Fruit fly (Drosophila melanogaster) whole organism, wandering third instar larva: Measurements from ENCODE around the gene dec.

Experiments
- Dfd ChIP-seq: fragments of >200 bp; optimal IDR thresholded peaks from 2 replicates; lab custom pipeline; 2017; ENCODE audit warnings: missing biosample characterization, missing genetic modification characterization
- Dif ChIP-seq: fragments of 200-275, 200-300 bp; sonication (Bioruptor generic); optimal IDR thresholded peaks from 2 replicates; lab custom pipeline; 2018; ENCODE audit warnings: missing biosample characterization, missing genetic modification characterization; ENCODE audit not compliant: partially characterized antibody
- Hr78 ChIP-seq: fragments of >200 bp; optimal IDR thresholded peaks from 2 replicates; lab custom pipeline; 2017; ENCODE audit warnings: missing biosample characterization, missing genetic modification characterization
- Jra ChIP-seq: sonication (Bioruptor generic); optimal IDR thresholded peaks from 2 replicates; lab custom pipeline; 2016; ENCODE audit warnings: missing biosample characterization, missing genetic modification characterization
- Mio ChIP-seq: sonication (Bioruptor generic); optimal IDR thresholded peaks from 2 replicates; lab custom pipeline; 2016; ENCODE audit warnings: missing biosample characterization, missing genetic modification characterization
- h ChIP-seq: fragments of 200-800 bp; sonication (Bioruptor generic); optimal IDR thresholded peaks from 3 replicates; lab custom pipeline; 2016; ENCODE audit warnings: missing biosample characterization, mild to moderate bottlenecking, missing genetic modification characterization
- lola ChIP-seq: fragments of >200 bp; optimal IDR thresholded peaks from 2 replicates; lab custom pipeline; 2017; ENCODE audit warnings: missing biosample characterization, missing genetic modification characterization
- psq ChIP-seq: fragments of 200-800 bp; sonication (Bioruptor generic); optimal IDR thresholded peaks from 3 replicates; lab custom pipeline; 2017; ENCODE audit warnings: missing biosample characterization, mild to moderate bottlenecking, missing genetic modification characterization, moderate library complexity

DNA sequence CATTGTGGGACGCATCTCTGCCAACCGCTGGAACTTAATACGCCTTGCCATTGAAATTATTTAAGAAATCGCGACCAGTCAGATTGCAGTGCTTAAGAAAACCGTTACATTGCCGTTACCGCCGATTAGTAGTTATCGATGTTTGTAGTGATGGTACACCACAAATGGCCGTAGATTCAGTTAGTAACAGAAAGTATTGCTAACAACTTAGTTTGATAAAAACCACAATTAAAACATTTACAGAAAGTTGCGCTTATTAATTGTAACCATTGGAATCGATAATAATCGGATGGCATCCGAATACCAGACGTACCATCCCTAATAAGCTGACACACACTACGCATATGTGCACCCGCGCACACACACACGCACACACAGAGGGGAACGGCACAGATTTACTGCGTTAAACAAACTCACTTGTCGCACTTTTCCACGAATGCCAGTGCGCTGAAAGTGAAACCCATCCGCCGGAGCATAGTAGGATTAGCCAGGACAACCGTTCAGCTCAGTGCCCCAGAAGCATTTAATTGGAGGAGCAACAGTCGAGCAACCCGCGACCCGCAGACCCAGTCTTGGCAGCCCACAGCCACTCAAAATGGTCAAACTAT is 47.2 kb upstream of the dec start, which contains the start of the genes hdm and Ykt6:
- TF ChIP-seq Jra (GFP tag; lab: Kevin White, UChicago) = peak; percentile 93
- TF ChIP-seq Mio = peak; percentile 3
- TF ChIP-seq Dif (GFP tag; lab: Kevin White, UChicago) = no peak
- TF ChIP-seq Dfd = no peak
- no peak for TF ChIP-seq Hr78
- TF ChIP-seq lola (GFP tag; lab: Kevin White, UChicago) = no peak
- peak; percentile 86 for TF ChIP-seq h (GFP tag; lab: Kevin White, UChicago)
- peak; percentile 70 for TF ChIP-seq psq (GFP tag; lab: Kevin White, UChicago)
